Worm (Caenorhabditis elegans) whole organism, L3 larva: ENCODE measurements around the gene picd-1.

ENCODE experiments used
- ceh-82 ChIP-seq: fragments of 150-350 bp; optimal IDR thresholded peaks from 2 replicates; lab custom pipeline; 2014; ENCODE audit warnings: missing biosample characterization, missing genetic modification characterization
- daf-12 ChIP-seq: fragments of 150-350 bp; optimal IDR thresholded peaks from 2 replicates; lab custom pipeline; 2014; ENCODE audit warnings: missing biosample characterization, missing genetic modification reagents, missing genetic modification characterization
- elt-1 ChIP-seq: fragments of 150-350 bp; optimal IDR thresholded peaks from 2 replicates; lab custom pipeline; 2014; ENCODE audit warnings: missing biosample characterization, missing genetic modification characterization
- elt-2 ChIP-seq: sonication (generic microtip); optimal IDR thresholded peaks from 2 replicates; lab custom pipeline; 2016; ENCODE audit warnings: missing genetic modification reagents, mild to moderate bottlenecking, missing genetic modification characterization, missing compliant biosample characterization
- elt-3 ChIP-seq, 3 experiments: fragments of 150-350 bp in 1 of 3; sonication (generic microtip) in 2 of 3; optimal IDR thresholded peaks; 2 replicates in 2 of 3; 4 replicates in 1 of 3; lab custom pipeline; 2014 to 2017; ENCODE audit warnings: missing biosample characterization in 3 of 3, missing genetic modification characterization in 3 of 3
- jun-1 ChIP-seq: fragments of 150-350 bp; optimal IDR thresholded peaks from 2 replicates; lab custom pipeline; 2014; ENCODE audit warnings: missing biosample characterization, missing genetic modification reagents, missing genetic modification characterization
- lin-15B ChIP-seq: fragments of 150-350 bp; optimal IDR thresholded peaks from 2 replicates; lab custom pipeline; 2014; ENCODE audit warnings: missing biosample characterization, missing genetic modification characterization
- nfya-1 ChIP-seq: sonication (generic microtip); optimal IDR thresholded peaks from 2 replicates; lab custom pipeline; 2017; ENCODE audit warnings: missing genetic modification characterization, mild to moderate bottlenecking, missing compliant biosample characterization, antibody characterized with exemption, moderate library complexity; ENCODE audit not compliant: insufficient read depth
- nhr-237 ChIP-seq: fragments of 150-350 bp; optimal IDR thresholded peaks from 2 replicates; lab custom pipeline; 2014; ENCODE audit warnings: missing biosample characterization, missing genetic modification characterization
- nhr-76 ChIP-seq: fragments of 150-350 bp; sonication (generic microtip); optimal IDR thresholded peaks from 5 replicates; lab custom pipeline; 2014; ENCODE audit warnings: missing biosample characterization, missing genetic modification characterization
- nhr-77 ChIP-seq: fragments of 150-350 bp; optimal IDR thresholded peaks from 2 replicates; lab custom pipeline; 2014; ENCODE audit warnings: missing biosample characterization, missing genetic modification characterization
- tbx-2 ChIP-seq: sonication (generic microtip); optimal IDR thresholded peaks from 2 replicates; lab custom pipeline; 2016; ENCODE audit warnings: mild to moderate bottlenecking, missing genetic modification characterization, missing compliant biosample characterization
- unc-62 ChIP-seq: fragments of 150-350 bp; sonication (generic microtip); optimal IDR thresholded peaks from 4 replicates; lab custom pipeline; 2014; ENCODE audit warnings: missing biosample characterization, missing genetic modification reagents, missing genetic modification characterization
- ztf-11 ChIP-seq: fragments of 150-350 bp; optimal IDR thresholded peaks from 2 replicates; lab custom pipeline; 2014; ENCODE audit warnings: missing biosample characterization, missing genetic modification characterization

- TF ChIP-seq nhr-77 (tag; lab: Kevin White, UChicago) (no peak), ceh-82 (tag; lab: Kevin White, UChicago) (no peak), lin-15B (tag; lab: Kevin White, UChicago) (peak; percentile 99), nhr-237 (tag; lab: Kevin White, UChicago) (no peak), jun-1 (no peak), tbx-2 (no peak), elt-3 (tag; optimal IDR thresholded peaks at IDR 0.05; lab: Kevin White, UChicago) (no peak), elt-1 (tag; lab: Kevin White, UChicago) (no peak), unc-62 (GFP tag; lab: Kevin White, UChicago) (no peak), nfya-1 (tag; lab: Kevin White, UChicago) (peak; percentile 85), elt-2 (tag; lab: Kevin White, UChicago) (no peak), ztf-11 (tag; lab: Kevin White, UChicago) (no peak), nhr-76 (tag; lab: Kevin White, UChicago) (no peak), daf-12 (tag; lab: Kevin White, UChicago) (no peak)
Observed at ce11 chrV:104474-104873, at the start of gene picd-1.
